Fruit fly (Drosophila melanogaster): ENCODE results near the gene Osi2.

The Osi2 gene

DNA sequence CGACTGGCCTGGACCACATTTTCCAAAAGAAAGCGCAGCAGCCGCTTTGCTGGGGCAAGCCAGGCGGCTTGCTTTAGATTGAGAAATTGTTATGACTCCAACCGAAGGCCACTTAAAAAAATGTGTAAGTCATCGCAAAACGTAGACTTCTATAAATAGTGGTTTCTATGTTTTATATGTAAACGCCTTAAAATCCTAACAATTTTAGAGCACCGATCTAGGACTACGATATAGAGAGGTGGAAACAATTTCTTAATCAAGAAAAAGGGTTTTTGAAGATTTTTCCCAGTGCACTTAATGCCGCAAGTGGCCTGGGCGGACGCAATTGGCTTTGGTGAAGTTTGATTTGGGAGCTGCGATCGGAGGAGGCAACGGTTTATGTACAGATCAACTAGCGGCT, 5.1 kb downstream of the Osi2 start (continued):
- TF ChIP-seq Eip75B (GFP tag; optimal IDR thresholded peaks at IDR 0.05) (peak; percentile 28), fd59A (GFP tag; optimal IDR thresholded peaks at IDR 0.05) (no peak), spab (GFP tag; optimal IDR thresholded peaks at IDR 0.05) (no peak), CG7368 (GFP tag; optimal IDR thresholded peaks at IDR 0.05) (peak; percentile 19), Hr4 (GFP tag; optimal IDR thresholded peaks at IDR 0.05) (peak; percentile 97), dsx (GFP tag; optimal IDR thresholded peaks at IDR 0.05; ENCODE audit: poor library complexity, severe bottlenecking) (no peak), Smox (GFP tag; optimal IDR thresholded peaks at IDR 0.05) (no peak), cyc (GFP tag; optimal IDR thresholded peaks at IDR 0.05) (no peak), esn (GFP tag; optimal IDR thresholded peaks at IDR 0.05) (no peak), Ets96B (tag; optimal IDR thresholded peaks at IDR 0.05) (no peak), dac (GFP tag; optimal IDR thresholded peaks at IDR 0.05) (peak; percentile 89), Lpt (GFP tag; optimal IDR thresholded peaks at IDR 0.05) (peak; percentile 89), CG6854 (GFP tag; optimal IDR thresholded peaks at IDR 0.05) (no peak), fkh (GFP tag; optimal IDR thresholded peaks at IDR 0.05) (no peak), Eip78C (GFP tag) (peak; percentile 88), salr (GFP tag; optimal IDR thresholded peaks at IDR 0.05) (peak in 1 of 2 experiments; percentile 64), pdm3 (GFP tag; optimal IDR thresholded peaks at IDR 0.05) (peak; percentile 61), CG8319 (GFP tag; optimal IDR thresholded peaks at IDR 0.05) (no peak), fd85E (GFP tag; optimal IDR thresholded peaks at IDR 0.05) (no peak), CG11294 (GFP tag; IDR thresholded peaks at IDR 0.05) (peak; percentile 42; the same call in 1 of the 2 replicates), Ets21C (GFP tag; optimal IDR thresholded peaks at IDR 0.05) (no peak), OdsH (GFP tag; optimal IDR thresholded peaks at IDR 0.05) (peak; percentile 69), CG11902 (GFP tag; optimal IDR thresholded peaks at IDR 0.05) (no peak), CG6808 (GFP tag; optimal IDR thresholded peaks at IDR 0.05) (no peak), CG3032 (tag; optimal IDR thresholded peaks at IDR 0.05) (no peak), CG1621 (tag; optimal IDR thresholded peaks at IDR 0.05) (no peak), CG31627 (GFP tag; optimal IDR thresholded peaks at IDR 0.05) (no peak), CG8119 (GFP tag; IDR thresholded peaks at IDR 0.05) (peak; percentile 88), eg (GFP tag; IDR thresholded peaks at IDR 0.05) (peak; percentile 87), svp (GFP tag) (no peak), CG6276 (GFP tag; optimal IDR thresholded peaks at IDR 0.05) (peak; percentile 87), topi (GFP tag; optimal IDR thresholded peaks at IDR 0.05) (no peak), Gug (GFP tag; IDR thresholded peaks at IDR 0.05) (peak; percentile 76), acj6 (GFP tag; optimal IDR thresholded peaks at IDR 0.05) (peak; percentile 46)

DNA sequence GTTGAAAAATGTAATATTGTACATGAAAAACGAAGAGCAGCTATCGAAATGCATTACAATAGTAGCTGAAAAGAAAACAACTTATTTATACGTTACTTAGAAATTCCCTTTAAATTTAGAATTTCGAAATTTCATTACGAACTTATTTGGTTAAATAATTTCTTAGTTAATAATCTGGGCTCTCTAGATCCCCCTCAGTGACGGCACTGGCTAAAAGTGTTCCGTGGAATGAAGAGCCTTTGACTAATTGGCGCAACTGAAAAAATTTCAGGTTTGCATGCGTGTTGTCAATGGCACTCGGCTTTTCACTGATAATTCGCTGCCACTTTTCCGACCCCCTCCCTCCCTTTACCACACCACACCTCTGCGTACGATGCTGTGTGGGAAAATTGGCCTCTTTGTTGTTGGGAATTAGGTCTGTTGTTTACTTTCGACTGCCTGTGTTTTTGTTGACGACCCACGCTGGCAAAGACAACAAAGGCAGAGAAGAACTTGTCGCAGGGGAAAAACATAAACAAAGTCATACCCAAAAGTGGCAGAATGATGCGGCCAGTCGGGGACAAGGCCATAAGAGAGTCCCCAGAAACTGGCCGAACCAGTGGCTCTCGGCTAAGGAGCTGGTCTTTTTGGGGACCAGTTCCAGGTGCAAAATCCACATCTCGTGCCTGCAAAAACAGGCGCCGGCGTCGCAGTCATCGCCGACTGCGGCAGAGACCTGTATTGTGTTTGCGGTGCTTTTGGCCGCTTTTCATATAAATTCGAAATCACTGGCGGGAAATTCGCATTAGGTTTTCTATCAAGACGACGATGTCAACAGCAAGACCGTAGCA, 6.1 kb downstream of the Osi2 start, which contains the start of gene Osi3:
TSS of gene Osi3 (plus strand) at position 780 of the 830 bp plus-strand sequence.
- TF ChIP-seq CG31627 (GFP tag; optimal IDR thresholded peaks at IDR 0.05) (no peak), eg (GFP tag; IDR thresholded peaks at IDR 0.05) (0 out of 3 replicates have a peak, but pooled peaks have one; percentile 35), CG34406 (GFP tag; optimal IDR thresholded peaks at IDR 0.05) (no peak), Ets96B (tag; optimal IDR thresholded peaks at IDR 0.05) (no peak), Eip93F (GFP tag; optimal IDR thresholded peaks at IDR 0.05) (no peak), CG8319 (GFP tag; optimal IDR thresholded peaks at IDR 0.05) (no peak), Ets21C (GFP tag; optimal IDR thresholded peaks at IDR 0.05) (no peak), Smox (GFP tag; optimal IDR thresholded peaks at IDR 0.05) (no peak), CG11294 (GFP tag; IDR thresholded peaks at IDR 0.05) (no peak), CG15336 (GFP tag; IDR thresholded peaks at IDR 0.05) (peak; percentile 26; the same call in 1 of the 2 replicates), CG3919 (GFP tag; optimal IDR thresholded peaks at IDR 0.05) (peak; percentile 8), CG11902 (GFP tag; optimal IDR thresholded peaks at IDR 0.05) (no peak), fd85E (GFP tag; optimal IDR thresholded peaks at IDR 0.05) (no peak), CG11762 (GFP tag; optimal IDR thresholded peaks at IDR 0.05; ENCODE audit: insufficient read depth) (no peak), fd59A (GFP tag; optimal IDR thresholded peaks at IDR 0.05) (no peak), ss (GFP tag; optimal IDR thresholded peaks at IDR 0.05) (peak in 1 of 2 experiments; percentile 14), Hr39 (GFP tag; optimal IDR thresholded peaks at IDR 0.05) (no peak), Eip75B (GFP tag; optimal IDR thresholded peaks at IDR 0.05) (peak; percentile 4), CG10669 (GFP tag; optimal IDR thresholded peaks at IDR 0.05) (no peak), CG9139 (GFP tag; optimal IDR thresholded peaks at IDR 0.05) (no peak), Sox14 (GFP tag; optimal IDR thresholded peaks at IDR 0.05) (no peak), fkh (GFP tag; optimal IDR thresholded peaks at IDR 0.05) (no peak), CG1621 (tag; optimal IDR thresholded peaks at IDR 0.05) (no peak), Gug (GFP tag; IDR thresholded peaks at IDR 0.05) (no peak), Met (GFP tag; optimal IDR thresholded peaks at IDR 0.05) (no peak), Eip78C (GFP tag) (peak; percentile 81), vri (GFP tag; optimal IDR thresholded peaks at IDR 0.05) (no peak), Blimp-1 (GFP tag; optimal IDR thresholded peaks at IDR 0.05) (no peak), CG3032 (tag; optimal IDR thresholded peaks at IDR 0.05) (no peak), dac (GFP tag; optimal IDR thresholded peaks at IDR 0.05) (peak; percentile 52)

Measured in whole organism, prepupa.